Fruit fly (Drosophila melanogaster) whole organism, prepupa: ENCODE results near the gene Cp16.

Source experiments
- CG10631 ChIP-seq: fragments of 200-800 bp; sonication (Bioruptor generic); optimal IDR thresholded peaks from 2 replicates; lab custom pipeline; 2016; ENCODE audit warnings: missing biosample characterization, missing genetic modification characterization
- CG10669 ChIP-seq: fragments of 200-800 bp; sonication (Bioruptor generic); optimal IDR thresholded peaks from 3 replicates; lab custom pipeline; 2018; ENCODE audit warnings: missing biosample characterization, mild to moderate bottlenecking, missing genetic modification characterization, moderate library complexity
- CG11294 ChIP-seq: fragments of 200-800 bp; sonication (Bioruptor generic); IDR thresholded peaks from 2 replicates; pipeline ENCODE4 v1.3.6; 2022; ENCODE audit warnings: missing biosample characterization, missing genetic modification characterization
- CG11902 ChIP-seq: fragments of 200-800 bp; sonication (Bioruptor generic); optimal IDR thresholded peaks from 3 replicates; lab custom pipeline; 2016; ENCODE audit warnings: missing biosample characterization, missing genetic modification characterization
- CG15336 ChIP-seq: fragments of 200-800 bp; sonication (Bioruptor generic); IDR thresholded peaks from 2 replicates; pipeline ENCODE4 v1.3.6; 2022; ENCODE audit warnings: missing biosample characterization, missing genetic modification characterization
- CG1621 ChIP-seq: fragments of 200-800 bp; sonication (Bioruptor generic); optimal IDR thresholded peaks from 3 replicates; lab custom pipeline; 2018; ENCODE audit warnings: missing biosample characterization, mild to moderate bottlenecking, missing genetic modification characterization
- CG3032 ChIP-seq: fragments of 200-800 bp; optimal IDR thresholded peaks from 2 replicates; lab custom pipeline; 2019; ENCODE audit warnings: missing biosample characterization, mild to moderate bottlenecking, missing genetic modification characterization, moderate library complexity
- CG31627 ChIP-seq: fragments of 200-800 bp; sonication (Bioruptor generic); optimal IDR thresholded peaks from 3 replicates; lab custom pipeline; 2016; ENCODE audit warnings: missing biosample characterization, missing genetic modification characterization
- CG34406 ChIP-seq: fragments of 200-800 bp; sonication (Bioruptor generic); optimal IDR thresholded peaks from 3 replicates; lab custom pipeline; 2016; ENCODE audit warnings: missing biosample characterization, missing genetic modification characterization
- CG3919 ChIP-seq: fragments of 200-800 bp; sonication (Bioruptor generic); optimal IDR thresholded peaks from 3 replicates; lab custom pipeline; 2016; ENCODE audit warnings: missing biosample characterization, missing genetic modification characterization
- CG4318 ChIP-seq: fragments of 200-800 bp; sonication (Bioruptor generic); optimal IDR thresholded peaks from 3 replicates; lab custom pipeline; 2017; ENCODE audit warnings: missing biosample characterization, mild to moderate bottlenecking, missing genetic modification characterization
- CG6163 ChIP-seq: fragments of 200-800 bp; sonication (Bioruptor generic); IDR thresholded peaks from 3 replicates; pipeline ENCODE4 v1.3.6; 2022; ENCODE audit warnings: missing biosample characterization, missing genetic modification characterization
- CG6276 ChIP-seq: fragments of 200-800 bp; sonication (Bioruptor generic); optimal IDR thresholded peaks from 2 replicates; lab custom pipeline; 2017; ENCODE audit warnings: missing biosample characterization, mild to moderate bottlenecking, missing genetic modification characterization
- CG6792 ChIP-seq: fragments of 200-800 bp; sonication (Bioruptor generic); optimal IDR thresholded peaks from 3 replicates; lab custom pipeline; 2016; ENCODE audit warnings: missing biosample characterization, missing genetic modification characterization
- CG8119 ChIP-seq: fragments of 200-800 bp; sonication (Bioruptor generic); IDR thresholded peaks from 3 replicates; pipeline ENCODE4 v1.3.6; 2022; ENCODE audit warnings: missing biosample characterization, missing genetic modification characterization
- CG8319 ChIP-seq: fragments of 200-800 bp; sonication (Bioruptor generic); optimal IDR thresholded peaks from 3 replicates; lab custom pipeline; 2016; ENCODE audit warnings: missing biosample characterization, missing genetic modification characterization
- CG8632 ChIP-seq: fragments of 200-800 bp; sonication (Bioruptor generic); optimal IDR thresholded peaks from 3 replicates; lab custom pipeline; 2016; ENCODE audit warnings: missing biosample characterization, missing genetic modification characterization
- CG9139 ChIP-seq: fragments of 200-800 bp; sonication (Bioruptor generic); optimal IDR thresholded peaks from 3 replicates; lab custom pipeline; 2017; ENCODE audit warnings: missing biosample characterization, mild to moderate bottlenecking, missing genetic modification characterization
- Eip75B ChIP-seq: fragments of 200-800 bp; sonication (Bioruptor generic); optimal IDR thresholded peaks from 3 replicates; lab custom pipeline; 2016; ENCODE audit warnings: missing biosample characterization, missing genetic modification characterization
- Eip78C ChIP-seq: fragments of 200-800 bp; sonication (Bioruptor generic); peaks from one replicate; lab custom pipeline; 2016; ENCODE audit warnings: missing biosample characterization, missing genetic modification characterization
- Ets21C ChIP-seq: fragments of 200-800 bp; sonication (Bioruptor generic); optimal IDR thresholded peaks from 3 replicates; lab custom pipeline; 2016; ENCODE audit warnings: missing biosample characterization, missing genetic modification characterization
- Ets96B ChIP-seq: fragments of 200-800 bp; optimal IDR thresholded peaks from 2 replicates; lab custom pipeline; 2019; ENCODE audit warnings: missing biosample characterization, mild to moderate bottlenecking, missing genetic modification characterization, moderate library complexity
- Gug ChIP-seq: fragments of 200-800 bp; sonication (Bioruptor generic); IDR thresholded peaks from 2 replicates; pipeline ENCODE4 v1.3.6; 2022; ENCODE audit warnings: missing biosample characterization, missing genetic modification characterization
- Hr38 ChIP-seq: sonication (Bioruptor generic); optimal IDR thresholded peaks from 2 replicates; lab custom pipeline; 2016; ENCODE audit warnings: missing biosample characterization, missing genetic modification characterization
- Hr39 ChIP-seq: fragments of 200-800 bp; sonication (Bioruptor generic); optimal IDR thresholded peaks from 2 replicates; lab custom pipeline; 2016; ENCODE audit warnings: missing biosample characterization, missing genetic modification characterization
- Hr4 ChIP-seq: fragments of 200-800 bp; sonication (Bioruptor generic); optimal IDR thresholded peaks from 3 replicates; lab custom pipeline; 2016; ENCODE audit warnings: missing biosample characterization, missing genetic modification characterization
- Lpt ChIP-seq: fragments of 200-800 bp; sonication (Bioruptor generic); optimal IDR thresholded peaks from 3 replicates; lab custom pipeline; 2016; ENCODE audit warnings: missing biosample characterization, missing genetic modification characterization
- Met ChIP-seq: fragments of 200-800 bp; sonication (Bioruptor generic); optimal IDR thresholded peaks from 3 replicates; lab custom pipeline; 2016; ENCODE audit warnings: missing biosample characterization, missing genetic modification characterization
- OdsH ChIP-seq: fragments of 200-800 bp; sonication (Bioruptor generic); optimal IDR thresholded peaks from 3 replicates; lab custom pipeline; 2016; ENCODE audit warnings: missing biosample characterization, missing genetic modification characterization
- Smox ChIP-seq: fragments of 200-800 bp; sonication (Bioruptor generic); optimal IDR thresholded peaks from 3 replicates; lab custom pipeline; 2016; ENCODE audit warnings: missing biosample characterization, missing genetic modification characterization
- Sox102F ChIP-seq: fragments of 200-800 bp; sonication (Bioruptor generic); optimal IDR thresholded peaks from 2 replicates; lab custom pipeline; 2016; ENCODE audit warnings: missing biosample characterization, mild to moderate bottlenecking, missing genetic modification characterization
- Sox14 ChIP-seq: fragments of 200-800 bp; sonication (Bioruptor generic); optimal IDR thresholded peaks from 3 replicates; lab custom pipeline; 2016; ENCODE audit warnings: missing biosample characterization, missing genetic modification characterization
- Sox15 ChIP-seq: fragments of 200-800 bp; sonication (Bioruptor generic); optimal IDR thresholded peaks from 3 replicates; lab custom pipeline; 2016; ENCODE audit warnings: missing biosample characterization, missing genetic modification characterization
- acj6 ChIP-seq: fragments of 200-800 bp; sonication (Bioruptor generic); optimal IDR thresholded peaks from 3 replicates; lab custom pipeline; 2016; ENCODE audit warnings: missing biosample characterization, missing genetic modification characterization
- cyc ChIP-seq: fragments of 200-800 bp; sonication (Bioruptor generic); optimal IDR thresholded peaks from 3 replicates; lab custom pipeline; 2016; ENCODE audit warnings: missing biosample characterization, missing genetic modification characterization
- dac ChIP-seq: fragments of 200-800 bp; sonication (Bioruptor generic); optimal IDR thresholded peaks from 2 replicates; lab custom pipeline; 2017; ENCODE audit warnings: missing biosample characterization, mild to moderate bottlenecking, missing genetic modification characterization
- dsx ChIP-seq: fragments of 200-800 bp; optimal IDR thresholded peaks from 3 replicates; lab custom pipeline; 2019; ENCODE audit warnings: missing biosample characterization, mild to moderate bottlenecking, missing genetic modification characterization, moderate library complexity; ENCODE audit not compliant: poor library complexity, severe bottlenecking
- esn ChIP-seq: fragments of 200-800 bp; sonication (Bioruptor generic); optimal IDR thresholded peaks from 2 replicates; lab custom pipeline; 2016; ENCODE audit warnings: missing biosample characterization, mild to moderate bottlenecking, missing genetic modification characterization, moderate library complexity
- fkh ChIP-seq: fragments of 200-800 bp; sonication (Bioruptor generic); optimal IDR thresholded peaks from 3 replicates; lab custom pipeline; 2017; ENCODE audit warnings: missing biosample characterization, mild to moderate bottlenecking, missing genetic modification characterization, moderate library complexity
- lz ChIP-seq: fragments of 200-800 bp; sonication (Bioruptor generic); optimal IDR thresholded peaks from 3 replicates; lab custom pipeline; 2016; ENCODE audit warnings: missing biosample characterization, missing genetic modification characterization
- net ChIP-seq: fragments of 200-800 bp; sonication (Bioruptor generic); optimal IDR thresholded peaks from 3 replicates; lab custom pipeline; 2016; ENCODE audit warnings: missing biosample characterization, missing genetic modification characterization
- pdm3 ChIP-seq: fragments of 200-800 bp; sonication (Bioruptor generic); optimal IDR thresholded peaks from 3 replicates; lab custom pipeline; 2016; ENCODE audit warnings: missing biosample characterization, missing genetic modification characterization
- salr ChIP-seq, 2 experiments: fragments of 200-800 bp; sonication (Bioruptor generic); optimal IDR thresholded peaks; 3 replicates each; lab custom pipeline; 2016 to 2018; ENCODE audit warnings: missing biosample characterization in 2 of 2, missing genetic modification characterization in 2 of 2, mild to moderate bottlenecking in 1 of 2
- spab ChIP-seq: fragments of 200-800 bp; sonication (Bioruptor generic); optimal IDR thresholded peaks from 2 replicates; lab custom pipeline; 2017; ENCODE audit warnings: missing biosample characterization, mild to moderate bottlenecking, missing genetic modification characterization, missing genetic modification reagents
- svp ChIP-seq: fragments of 200-800 bp; sonication (Bioruptor generic); peaks from one replicate; lab custom pipeline; 2016; ENCODE audit warnings: missing biosample characterization, missing genetic modification characterization
- topi ChIP-seq: fragments of 200-800 bp; sonication (Bioruptor generic); optimal IDR thresholded peaks from 3 replicates; lab custom pipeline; 2016; ENCODE audit warnings: missing biosample characterization, missing genetic modification characterization

Cp16 gene

DNA sequence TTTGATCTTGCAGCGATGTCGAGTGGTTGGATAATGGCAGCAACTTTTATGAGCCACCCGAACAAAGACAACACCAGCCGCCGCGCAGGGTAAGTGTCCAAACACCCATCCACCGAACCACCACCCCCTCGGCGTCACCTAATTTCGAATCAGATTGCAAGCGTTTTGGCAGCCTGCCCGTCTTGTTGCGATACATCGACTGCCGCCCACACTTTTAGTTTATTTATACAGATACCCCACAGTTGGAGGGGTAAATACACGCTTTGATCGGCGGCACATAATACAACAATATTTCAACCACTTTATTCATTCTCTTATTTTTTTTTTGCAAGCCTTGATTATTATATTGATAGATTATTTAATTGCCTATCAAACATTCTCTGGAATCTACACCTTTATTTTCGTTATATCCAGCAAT is 31.3 kb downstream of the Cp16 start (continued):
- TF ChIP-seq CG11902, result peak; percentile 37
- peak; percentile 44 for TF ChIP-seq pdm3 (GFP tag; lab: Kevin White, UChicago)
- TF ChIP-seq Sox14 (GFP tag; lab: Kevin White, UChicago), result peak; percentile 70
- peak; percentile 27 for TF ChIP-seq cyc
- TF ChIP-seq CG6792 (GFP tag; lab: Kevin White, UChicago), result peak; percentile 26
- TF ChIP-seq CG6276 (GFP tag; lab: Kevin White, UChicago), result peak; percentile 20
- TF ChIP-seq Hr39 (GFP tag; lab: Kevin White, UChicago), result peak; percentile 62
- TF ChIP-seq CG8119 (GFP tag; lab: Robert Waterston, UW), result peak; percentile 47; the same call in 1 of the 3 replicates
- TF ChIP-seq net (GFP tag; lab: Kevin White, UChicago), result peak; percentile 28
- TF ChIP-seq CG1621 (tag; lab: Kevin White, UChicago), result no peak
- TF ChIP-seq Ets21C, result no peak
- no peak for TF ChIP-seq dsx
- TF ChIP-seq CG34406 (GFP tag; lab: Kevin White, UChicago), result peak; percentile 59
- peak; percentile 48 for TF ChIP-seq OdsH (GFP tag; lab: Kevin White, UChicago)
- TF ChIP-seq Gug (GFP tag; lab: Robert Waterston, UW), result no peak

DNA sequence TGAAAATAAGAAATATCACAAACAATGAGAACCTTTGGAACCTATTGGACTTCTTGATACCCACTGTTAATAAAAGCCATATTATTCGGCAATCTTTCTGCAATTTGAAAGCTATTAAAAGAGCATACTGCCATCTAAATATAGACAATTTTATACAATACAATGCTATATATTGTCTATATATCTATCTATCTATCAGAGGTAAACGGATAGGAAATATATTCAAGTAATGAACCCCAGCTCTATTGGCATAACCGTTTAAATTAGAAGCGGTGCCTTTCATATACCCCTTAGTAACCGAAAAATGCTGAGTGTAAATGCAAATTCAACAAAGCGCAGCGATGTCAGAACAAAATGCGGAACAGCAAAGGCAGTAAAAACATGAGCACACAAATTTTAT is 32.0 kb downstream of the Cp16 start:
- TF ChIP-seq Gug (GFP tag; lab: Robert Waterston, UW) (no peak), fkh (GFP tag; lab: Kevin White, UChicago) (no peak), Smox (peak; percentile 69), salr (GFP tag; optimal IDR thresholded peaks at IDR 0.05; lab: Kevin White, UChicago) (no peak), Hr4 (GFP tag; lab: Kevin White, UChicago) (no peak), CG10631 (GFP tag; lab: Kevin White, UChicago) (no peak), acj6 (GFP tag; lab: Kevin White, UChicago) (peak; percentile 32), CG6792 (GFP tag; lab: Kevin White, UChicago) (no peak), CG9139 (GFP tag; lab: Kevin White, UChicago) (no peak), CG8632 (GFP tag; lab: Kevin White, UChicago) (peak; percentile 16), CG4318 (GFP tag; lab: Kevin White, UChicago) (no peak), OdsH (GFP tag; lab: Kevin White, UChicago) (peak; percentile 27), Eip75B (GFP tag; lab: Kevin White, UChicago) (no peak), CG3032 (no peak), CG8319 (GFP tag; lab: Kevin White, UChicago) (no peak), lz (GFP tag; lab: Kevin White, UChicago) (peak; percentile 39), Eip78C (GFP tag; lab: Kevin White, UChicago) (peak; percentile 69), Hr38 (GFP tag; lab: Kevin White, UChicago) (no peak), Hr39 (GFP tag; lab: Kevin White, UChicago) (peak; percentile 73), CG34406 (GFP tag; lab: Kevin White, UChicago) (peak; percentile 48), esn (GFP tag; lab: Kevin White, UChicago) (peak; percentile 62), CG3919 (GFP tag; lab: Kevin White, UChicago) (peak; percentile 5), Sox102F (GFP tag; lab: Kevin White, UChicago) (peak; percentile 71), spab (GFP tag; lab: Kevin White, UChicago) (no peak), Met (GFP tag; lab: Kevin White, UChicago) (peak; percentile 77), topi (GFP tag; lab: Kevin White, UChicago) (peak; percentile 81), CG10669 (GFP tag; lab: Kevin White, UChicago) (no peak), net (GFP tag; lab: Kevin White, UChicago) (no peak), Ets21C (peak; percentile 50), CG6163 (no peak), Lpt (GFP tag; lab: Kevin White, UChicago) (no peak), CG31627 (peak; percentile 80), svp (GFP tag; lab: Kevin White, UChicago) (peak; percentile 91), pdm3 (GFP tag; lab: Kevin White, UChicago) (peak; percentile 32), dac (GFP tag; lab: Kevin White, UChicago) (no peak), CG11294 (GFP tag; lab: Robert Waterston, UW) (no peak), CG6276 (GFP tag; lab: Kevin White, UChicago) (no peak), CG15336 (GFP tag; lab: Robert Waterston, UW) (no peak), CG11902 (peak; percentile 34), Ets96B (tag; lab: Kevin White, UChicago) (no peak), Sox15 (GFP tag; lab: Kevin White, UChicago) (peak; percentile 29), cyc (peak; percentile 69), Sox14 (GFP tag; lab: Kevin White, UChicago) (peak; percentile 27)
